Worm (Caenorhabditis elegans) whole organism, L3 larva: ENCODE data around the gene rde-12.

Experiments
- R02D3.7 ChIP-seq: fragments of 150-350 bp; optimal IDR thresholded peaks from 2 replicates; lab custom pipeline; 2014; ENCODE audit warnings: missing biosample characterization, missing genetic modification characterization
- ZK546.5 ChIP-seq: sonication (generic microtip); optimal IDR thresholded peaks from 2 replicates; lab custom pipeline; 2017; ENCODE audit warnings: missing biosample characterization, missing genetic modification characterization
- aly-2 ChIP-seq: fragments of 150-350 bp; optimal IDR thresholded peaks from 2 replicates; lab custom pipeline; 2014; ENCODE audit warnings: missing biosample characterization, missing genetic modification characterization
- ama-1 ChIP-seq: fragments of 150-350 bp; optimal IDR thresholded peaks from 2 replicates; lab custom pipeline; 2018
- ceh-16 ChIP-seq: sonication (generic microtip); optimal IDR thresholded peaks from 2 replicates; lab custom pipeline; 2017; ENCODE audit warnings: missing biosample characterization, missing genetic modification characterization
- ceh-28 ChIP-seq: fragments of 150-350 bp; optimal IDR thresholded peaks from 2 replicates; lab custom pipeline; 2014; ENCODE audit warnings: missing biosample characterization, missing genetic modification reagents, missing genetic modification characterization
- ceh-82 ChIP-seq: fragments of 150-350 bp; optimal IDR thresholded peaks from 2 replicates; lab custom pipeline; 2014; ENCODE audit warnings: missing biosample characterization, missing genetic modification characterization
- ceh-9 ChIP-seq: sonication (generic microtip); optimal IDR thresholded peaks from 2 replicates; lab custom pipeline; 2018; ENCODE audit warnings: missing biosample characterization, missing genetic modification characterization
- daf-12 ChIP-seq: fragments of 150-350 bp; optimal IDR thresholded peaks from 2 replicates; lab custom pipeline; 2014; ENCODE audit warnings: missing biosample characterization, missing genetic modification reagents, missing genetic modification characterization
- egl-27 ChIP-seq: sonication (generic microtip); optimal IDR thresholded peaks from 4 replicates; lab custom pipeline; 2017; ENCODE audit warnings: missing biosample characterization, missing genetic modification reagents, missing genetic modification characterization
- egl-5 ChIP-seq: fragments of 150-350 bp; optimal IDR thresholded peaks from 2 replicates; lab custom pipeline; 2017; ENCODE audit warnings: missing biosample characterization, missing genetic modification reagents, missing genetic modification characterization, inconsistent platforms
- elt-1 ChIP-seq: fragments of 150-350 bp; optimal IDR thresholded peaks from 2 replicates; lab custom pipeline; 2014; ENCODE audit warnings: missing biosample characterization, missing genetic modification characterization
- elt-2 ChIP-seq: sonication (generic microtip); optimal IDR thresholded peaks from 2 replicates; lab custom pipeline; 2016; ENCODE audit warnings: missing genetic modification reagents, mild to moderate bottlenecking, missing genetic modification characterization, missing compliant biosample characterization
- elt-3 ChIP-seq, 3 experiments: fragments of 150-350 bp in 1 of 3; sonication (generic microtip) in 2 of 3; optimal IDR thresholded peaks; 2 replicates in 2 of 3; 4 replicates in 1 of 3; lab custom pipeline; 2014 to 2017; ENCODE audit warnings: missing biosample characterization in 3 of 3, missing genetic modification characterization in 3 of 3
- eor-1 ChIP-seq, 2 experiments: fragments of 150-350 bp; optimal IDR thresholded peaks; 2 replicates each; lab custom pipeline; 2014 to 2018; ENCODE audit warnings: missing biosample characterization in 2 of 2, missing genetic modification characterization in 2 of 2
- fkh-10 ChIP-seq: sonication (generic microtip); optimal IDR thresholded peaks from 2 replicates; lab custom pipeline; 2017; ENCODE audit warnings: missing biosample characterization, missing genetic modification reagents, missing genetic modification characterization
- fkh-2 ChIP-seq: fragments of 150-350 bp; optimal IDR thresholded peaks from 2 replicates; lab custom pipeline; 2014; ENCODE audit warnings: missing biosample characterization, missing genetic modification reagents, missing genetic modification characterization
- fos-1 ChIP-seq: fragments of 150-350 bp; optimal IDR thresholded peaks from 2 replicates; lab custom pipeline; 2014; ENCODE audit warnings: missing biosample characterization, missing genetic modification characterization
- hmg-11 ChIP-seq: sonication (generic microtip); optimal IDR thresholded peaks from 2 replicates; lab custom pipeline; 2016; ENCODE audit warnings: missing genetic modification characterization, missing compliant biosample characterization
- jun-1 ChIP-seq: fragments of 150-350 bp; optimal IDR thresholded peaks from 2 replicates; lab custom pipeline; 2014; ENCODE audit warnings: missing biosample characterization, missing genetic modification reagents, missing genetic modification characterization
- lin-15B ChIP-seq: fragments of 150-350 bp; optimal IDR thresholded peaks from 2 replicates; lab custom pipeline; 2014; ENCODE audit warnings: missing biosample characterization, missing genetic modification characterization
- lin-39 ChIP-seq: fragments of 150-350 bp; optimal IDR thresholded peaks from 2 replicates; lab custom pipeline; 2018; ENCODE audit warnings: missing biosample characterization, missing genetic modification reagents, missing genetic modification characterization
- lsy-12 ChIP-seq: sonication (generic microtip); optimal IDR thresholded peaks from 2 replicates; lab custom pipeline; 2016; ENCODE audit warnings: mild to moderate bottlenecking, missing genetic modification characterization, missing compliant biosample characterization
- mdl-1 ChIP-seq: fragments of 150-350 bp; optimal IDR thresholded peaks from 2 replicates; lab custom pipeline; 2014; ENCODE audit warnings: missing biosample characterization, missing genetic modification characterization
- mml-1 ChIP-seq: fragments of 150-350 bp; sonication (generic microtip); optimal IDR thresholded peaks from 3 replicates; lab custom pipeline; 2014; ENCODE audit warnings: missing biosample characterization, missing genetic modification characterization
- nfya-1 ChIP-seq: sonication (generic microtip); optimal IDR thresholded peaks from 2 replicates; lab custom pipeline; 2017; ENCODE audit warnings: missing genetic modification characterization, mild to moderate bottlenecking, missing compliant biosample characterization, antibody characterized with exemption, moderate library complexity; ENCODE audit not compliant: insufficient read depth
- nhr-11 ChIP-seq: fragments of 150-350 bp; optimal IDR thresholded peaks from 2 replicates; lab custom pipeline; 2014; ENCODE audit warnings: missing biosample characterization, missing genetic modification characterization
- nhr-12 ChIP-seq: fragments of 150-350 bp; optimal IDR thresholded peaks from 2 replicates; lab custom pipeline; 2014; ENCODE audit warnings: missing biosample characterization, missing genetic modification characterization
- nhr-23 ChIP-seq: fragments of 150-350 bp; optimal IDR thresholded peaks from 2 replicates; lab custom pipeline; 2014; ENCODE audit warnings: missing biosample characterization, missing genetic modification reagents, missing genetic modification characterization
- nhr-237 ChIP-seq: fragments of 150-350 bp; optimal IDR thresholded peaks from 2 replicates; lab custom pipeline; 2014; ENCODE audit warnings: missing biosample characterization, missing genetic modification characterization
- nhr-25 ChIP-seq: sonication (generic microtip); optimal IDR thresholded peaks from 2 replicates; lab custom pipeline; 2017; ENCODE audit warnings: missing biosample characterization, missing genetic modification characterization
- nhr-28 ChIP-seq: fragments of 150-350 bp; optimal IDR thresholded peaks from 2 replicates; lab custom pipeline; 2014; ENCODE audit warnings: missing biosample characterization, missing genetic modification characterization
- nhr-43 ChIP-seq: sonication (generic microtip); optimal IDR thresholded peaks from 2 replicates; lab custom pipeline; 2016; ENCODE audit warnings: mild to moderate bottlenecking, missing genetic modification characterization, missing compliant biosample characterization; ENCODE audit not compliant: poor library complexity, severe bottlenecking
- nhr-67 ChIP-seq: fragments of 150-350 bp; optimal IDR thresholded peaks from 2 replicates; lab custom pipeline; 2014; ENCODE audit warnings: missing biosample characterization, missing genetic modification characterization
- nhr-76 ChIP-seq: fragments of 150-350 bp; sonication (generic microtip); optimal IDR thresholded peaks from 5 replicates; lab custom pipeline; 2014; ENCODE audit warnings: missing biosample characterization, missing genetic modification characterization
- nhr-77 ChIP-seq: fragments of 150-350 bp; optimal IDR thresholded peaks from 2 replicates; lab custom pipeline; 2014; ENCODE audit warnings: missing biosample characterization, missing genetic modification characterization
- pha-4 ChIP-seq: fragments of 150-350 bp; optimal IDR thresholded peaks from 2 replicates; lab custom pipeline; 2014; ENCODE audit warnings: missing biosample characterization, missing genetic modification reagents, missing genetic modification characterization
- pqm-1 ChIP-seq: fragments of 150-350 bp; optimal IDR thresholded peaks from 2 replicates; lab custom pipeline; 2017; ENCODE audit warnings: missing biosample characterization, missing genetic modification characterization, inconsistent platforms
- sea-2 ChIP-seq: fragments of 150-350 bp; sonication (generic microtip); optimal IDR thresholded peaks from 4 replicates; lab custom pipeline; 2014; ENCODE audit warnings: missing biosample characterization, missing genetic modification reagents, missing genetic modification characterization
- snpc-4 ChIP-seq: fragments of 150-350 bp; optimal IDR thresholded peaks from 2 replicates; lab custom pipeline; 2014; ENCODE audit warnings: missing biosample characterization, missing genetic modification characterization
- tbx-2 ChIP-seq: sonication (generic microtip); optimal IDR thresholded peaks from 2 replicates; lab custom pipeline; 2016; ENCODE audit warnings: mild to moderate bottlenecking, missing genetic modification characterization, missing compliant biosample characterization
- unc-39 ChIP-seq: sonication (generic microtip); optimal IDR thresholded peaks from 4 replicates; lab custom pipeline; 2017; ENCODE audit warnings: missing biosample characterization, missing genetic modification characterization
- unc-62 ChIP-seq: fragments of 150-350 bp; sonication (generic microtip); optimal IDR thresholded peaks from 4 replicates; lab custom pipeline; 2014; ENCODE audit warnings: missing biosample characterization, missing genetic modification reagents, missing genetic modification characterization
- zag-1 ChIP-seq: fragments of 150-350 bp; optimal IDR thresholded peaks from 2 replicates; lab custom pipeline; 2014; ENCODE audit warnings: missing biosample characterization, missing genetic modification characterization
- ztf-11 ChIP-seq: fragments of 150-350 bp; optimal IDR thresholded peaks from 2 replicates; lab custom pipeline; 2014; ENCODE audit warnings: missing biosample characterization, missing genetic modification characterization
- ztf-4 ChIP-seq: fragments of 150-350 bp; optimal IDR thresholded peaks from 2 replicates; lab custom pipeline; 2014; ENCODE audit warnings: missing biosample characterization, missing genetic modification characterization

The rde-12 gene

ce11 chrV:13707295-13707694, 42.1 kb downstream of the rde-12 start, which contains the start of gene hlh-34:
Gene hlh-34, minus strand, starts transcription at chrV:13707395.
- TF ChIP-seq elt-1 (tag; lab: Kevin White, UChicago) (no peak), ceh-28 (tag; lab: Kevin White, UChicago) (no peak), nhr-77 (tag; lab: Kevin White, UChicago) (no peak), ceh-82 (no peak), aly-2 (tag; lab: Kevin White, UChicago) (no peak), hmg-11 (tag; lab: Kevin White, UChicago) (no peak), pha-4 (tag; lab: Kevin White, UChicago) (no peak), zag-1 (tag; lab: Kevin White, UChicago) (no peak), pqm-1 (tag; lab: Kevin White, UChicago) (no peak), elt-3 (tag; optimal IDR thresholded peaks at IDR 0.05; lab: Kevin White, UChicago) (no peak), ZK546.5 (tag; lab: Kevin White, UChicago) (no peak), fkh-10 (GFP tag; lab: Kevin White, UChicago) (no peak), unc-62 (GFP tag; lab: Kevin White, UChicago) (no peak), eor-1 (tag; optimal IDR thresholded peaks at IDR 0.05; lab: Kevin White, UChicago) (no peak), egl-5 (tag; lab: Kevin White, UChicago) (no peak), sea-2 (GFP tag; lab: Kevin White, UChicago) (no peak), fos-1 (tag; lab: Kevin White, UChicago) (no peak), egl-27 (tag; lab: Kevin White, UChicago) (no peak), daf-12 (tag; lab: Kevin White, UChicago) (no peak)
- TF ChIP-seq, all 47 proteins: peak for 0

- TF ChIP-seq fkh-10 (GFP tag; lab: Kevin White, UChicago): no peak
- no peak for TF ChIP-seq ceh-16 (tag; lab: Kevin White, UChicago)
- TF ChIP-seq fos-1 (tag; lab: Kevin White, UChicago): no peak
- no peak for TF ChIP-seq nhr-67
- no peak for TF ChIP-seq unc-39
- no peak for TF ChIP-seq R02D3.7
- no peak for TF ChIP-seq egl-5 (tag; lab: Kevin White, UChicago)
- TF ChIP-seq nfya-1 (tag; lab: Kevin White, UChicago): no peak
- no peak for TF ChIP-seq jun-1 (tag; lab: Kevin White, UChicago)
- no peak for TF ChIP-seq ztf-4 (tag; lab: Kevin White, UChicago)
- TF ChIP-seq snpc-4 (tag; lab: Kevin White, UChicago): no peak
- TF ChIP-seq nhr-28 (tag; lab: Kevin White, UChicago): no peak
- TF ChIP-seq mdl-1 (tag; lab: Kevin White, UChicago): no peak
- no peak for TF ChIP-seq nhr-43 (tag; lab: Kevin White, UChicago)
- no peak for TF ChIP-seq lin-39 (tag; lab: Kevin White, UChicago)
- no peak for TF ChIP-seq ceh-82
- no peak for TF ChIP-seq tbx-2
- TF ChIP-seq egl-27 (tag; lab: Kevin White, UChicago): no peak
- TF ChIP-seq lin-15B: no peak
Measured at ce11 chrV:13711060-13711459, 45.9 kb downstream of the rde-12 start, which contains the start of gene srx-96. Gene srx-96, plus strand, starts transcription at chrV:13711360.

- no peak for TF ChIP-seq hmg-11 (tag; lab: Kevin White, UChicago)
- peak; percentile 76 for TF ChIP-seq nhr-25 (tag; lab: Kevin White, UChicago)
- no peak for TF ChIP-seq ceh-9 (tag; lab: Kevin White, UChicago)
- TF ChIP-seq ama-1 (lab: Kevin White, UChicago): no peak
- peak; percentile 62 for TF ChIP-seq pqm-1 (tag; lab: Kevin White, UChicago)
- TF ChIP-seq ztf-4 (tag; lab: Kevin White, UChicago): no peak
- TF ChIP-seq lsy-12: peak; percentile 5
- peak; percentile 84 for TF ChIP-seq snpc-4 (tag; lab: Kevin White, UChicago)
- TF ChIP-seq R02D3.7: peak; percentile 15
- TF ChIP-seq ceh-28 (tag; lab: Kevin White, UChicago): no peak
- no peak for TF ChIP-seq nhr-12 (tag; lab: Kevin White, UChicago)
- TF ChIP-seq elt-3 (tag; optimal IDR thresholded peaks at IDR 0.05; lab: Kevin White, UChicago): no peak
- TF ChIP-seq nhr-67: no peak
- TF ChIP-seq tbx-2: no peak
- no peak for TF ChIP-seq fkh-2
- peak; percentile 45 for TF ChIP-seq egl-5 (tag; lab: Kevin White, UChicago)
- no peak for TF ChIP-seq mml-1 (tag; lab: Kevin White, UChicago)
- no peak for TF ChIP-seq nhr-237
- TF ChIP-seq nhr-77 (tag; lab: Kevin White, UChicago): no peak
- TF ChIP-seq eor-1 (tag; optimal IDR thresholded peaks at IDR 0.05; lab: Kevin White, UChicago): no peak
- no peak for TF ChIP-seq unc-62 (GFP tag; lab: Kevin White, UChicago)
- TF ChIP-seq ceh-16 (tag; lab: Kevin White, UChicago): no peak
- no peak for TF ChIP-seq nhr-76 (tag; lab: Kevin White, UChicago)
- TF ChIP-seq zag-1 (tag; lab: Kevin White, UChicago): no peak
- no peak for TF ChIP-seq sea-2 (GFP tag; lab: Kevin White, UChicago)
- TF ChIP-seq egl-27 (tag; lab: Kevin White, UChicago): no peak
- TF ChIP-seq nfya-1 (tag; lab: Kevin White, UChicago): no peak
- TF ChIP-seq nhr-28 (tag; lab: Kevin White, UChicago): no peak
- no peak for TF ChIP-seq ztf-11
- TF ChIP-seq nhr-11: peak; percentile 48
- peak; percentile 47 for TF ChIP-seq elt-2
- peak; percentile 60 for TF ChIP-seq fkh-10 (GFP tag; lab: Kevin White, UChicago)
- peak; percentile 72 for TF ChIP-seq lin-39 (tag; lab: Kevin White, UChicago)
- TF ChIP-seq nhr-23: peak; percentile 67
Measured at ce11 chrV:13715223-13715686, 50.1 kb downstream of the rde-12 start, which contains the start of gene zipt-9. Gene zipt-9, minus strand, starts transcription at chrV:13715273.
